Worm (Caenorhabditis elegans): Measurements from ENCODE around the gene mrpl-36.

mrpl-36 gene

ce11 chrIII:9848083-9848482, at the start of gene mrpl-36:
TSS of gene mrpl-36 (minus strand) at chrIII:9848116.
- peak; percentile 33 for TF ChIP-seq nhr-129 (tag; optimal IDR thresholded peaks at IDR 0.05)
- TF ChIP-seq sem-4 (tag; optimal IDR thresholded peaks at IDR 0.05): peak; percentile 14
- peak; percentile 73 for TF ChIP-seq unc-55 (GFP tag; optimal IDR thresholded peaks at IDR 0.05)
- TF ChIP-seq fos-1 (tag; optimal IDR thresholded peaks at IDR 0.05): peak; percentile 27
- TF ChIP-seq ZK546.5 (tag; optimal IDR thresholded peaks at IDR 0.05): no peak
- peak; percentile 24 for TF ChIP-seq lin-13 (GFP tag; optimal IDR thresholded peaks at IDR 0.05)
- peak in 1 of 2 experiments; percentile 67 for TF ChIP-seq lsy-2 (tag; optimal IDR thresholded peaks at IDR 0.05)
- TF ChIP-seq mbf-1 (tag; optimal IDR thresholded peaks at IDR 0.05): no peak
- TF ChIP-seq C34F6.9 (tag; optimal IDR thresholded peaks at IDR 0.05): peak; percentile 72
- TF ChIP-seq crh-2 (tag; optimal IDR thresholded peaks at IDR 0.05): no peak

ce11 chrIII:9892855-9893254, 44.9 kb upstream of the mrpl-36 start, which contains the start of gene mam-7:
TSS of gene mam-7 (plus strand) at chrIII:9893155.
- no peak for TF ChIP-seq ZK546.5 (tag; optimal IDR thresholded peaks at IDR 0.05)
- no peak for TF ChIP-seq lin-13 (GFP tag; optimal IDR thresholded peaks at IDR 0.05)
- no peak for TF ChIP-seq alr-1 (tag; optimal IDR thresholded peaks at IDR 0.05)
- no peak for TF ChIP-seq dmd-4 (tag; optimal IDR thresholded peaks at IDR 0.05)
- TF ChIP-seq nhr-237 (tag; optimal IDR thresholded peaks at IDR 0.05): no peak
- no peak for TF ChIP-seq ztf-4 (tag; optimal IDR thresholded peaks at IDR 0.05)
- no peak for TF ChIP-seq elt-3 (tag; optimal IDR thresholded peaks at IDR 0.05)
- TF ChIP-seq C34F6.9 (tag; optimal IDR thresholded peaks at IDR 0.05): no peak
- no peak for TF ChIP-seq elt-1 (tag; optimal IDR thresholded peaks at IDR 0.05)
- TF ChIP-seq nhr-10 (tag; optimal IDR thresholded peaks at IDR 0.05): no peak
- TF ChIP-seq ama-1 (optimal IDR thresholded peaks at IDR 0.05): no peak
- TF ChIP-seq nhr-129 (tag; optimal IDR thresholded peaks at IDR 0.05): no peak
- no peak for TF ChIP-seq ceh-82 (tag; optimal IDR thresholded peaks at IDR 0.05)
- no peak for TF ChIP-seq peb-1 (tag; optimal IDR thresholded peaks at IDR 0.05)
- TF ChIP-seq skn-1 (tag; optimal IDR thresholded peaks at IDR 0.05): no peak
- no peak for TF ChIP-seq fos-1 (tag; optimal IDR thresholded peaks at IDR 0.05)

- no peak for TF ChIP-seq unc-39 (tag; optimal IDR thresholded peaks at IDR 0.05)
- no peak for TF ChIP-seq egl-27 (tag; optimal IDR thresholded peaks at IDR 0.05)
- no peak for TF ChIP-seq aly-2 (tag; optimal IDR thresholded peaks at IDR 0.05)
- no peak for TF ChIP-seq ceh-82 (tag; optimal IDR thresholded peaks at IDR 0.05)
- no peak for TF ChIP-seq dmd-4 (tag; optimal IDR thresholded peaks at IDR 0.05)
- TF ChIP-seq sma-9 (GFP tag; optimal IDR thresholded peaks at IDR 0.05): no peak
- TF ChIP-seq sma-9 (tag; optimal IDR thresholded peaks at IDR 0.05): no peak
- no peak for TF ChIP-seq gmeb-1 (tag; optimal IDR thresholded peaks at IDR 0.05)
- no peak for TF ChIP-seq nhr-21 (tag; optimal IDR thresholded peaks at IDR 0.05)
- TF ChIP-seq nhr-25 (tag; optimal IDR thresholded peaks at IDR 0.05): no peak
- no peak for TF ChIP-seq nhr-23 (tag; optimal IDR thresholded peaks at IDR 0.05)
- no peak for TF ChIP-seq nhr-10 (tag; optimal IDR thresholded peaks at IDR 0.05)
- no peak for TF ChIP-seq peb-1 (tag; optimal IDR thresholded peaks at IDR 0.05)
- no peak for TF ChIP-seq elt-1 (tag; optimal IDR thresholded peaks at IDR 0.05)
Measured at ce11 chrIII:9891324-9891723, 43.4 kb upstream of the mrpl-36 start, which contains the start of gene alg-4. TSS of gene alg-4 (minus strand) at chrIII:9891424.

ce11 chrIII:9886323-9886722, 38.4 kb upstream of the mrpl-36 start:
- TF ChIP-seq dmd-4 (tag; optimal IDR thresholded peaks at IDR 0.05) (no peak), C34F6.9 (tag; optimal IDR thresholded peaks at IDR 0.05) (peak; percentile 1)

ce11 chrIII:9885609-9886008, 37.7 kb upstream of the mrpl-36 start:
- TF ChIP-seq F13H6.1 (tag; optimal IDR thresholded peaks at IDR 0.05) (peak; percentile 45), C34F6.9 (tag; optimal IDR thresholded peaks at IDR 0.05) (peak; percentile 35), blmp-1 (tag; optimal IDR thresholded peaks at IDR 0.05; ENCODE audit: insufficient read depth) (no peak), nhr-129 (tag; optimal IDR thresholded peaks at IDR 0.05) (peak; percentile 52), nhr-6 (tag; optimal IDR thresholded peaks at IDR 0.05) (no peak), ztf-1 (GFP tag; conservative IDR thresholded peaks at IDR 0.05) (no peak), mdl-1 (tag; optimal IDR thresholded peaks at IDR 0.05) (no peak), nhr-77 (tag; optimal IDR thresholded peaks at IDR 0.05) (no peak)

All from whole organism, L2 larva.